Fruit fly (Drosophila melanogaster) whole organism, adult: ENCODE measurements around the gene CG10863.

Experiments
- CG11617 ChIP-seq: fragments of 200-800 bp; sonication (Bioruptor generic); optimal IDR thresholded peaks from 2 replicates; lab custom pipeline; 2017; ENCODE audit warnings: mild to moderate bottlenecking, missing biosample characterization, missing genetic modification reagents, missing genetic modification characterization
- CG12768 ChIP-seq: fragments of 200-800 bp; sonication (Bioruptor generic); optimal IDR thresholded peaks from 2 replicates; lab custom pipeline; 2017; ENCODE audit warnings: missing biosample characterization, missing genetic modification characterization, mild to moderate bottlenecking, moderate library complexity, missing genetic modification reagents
- CG14711 ChIP-seq: fragments of 200-800 bp; sonication (Bioruptor generic); optimal IDR thresholded peaks from 2 replicates; lab custom pipeline; 2018; ENCODE audit warnings: missing biosample characterization, mild to moderate bottlenecking, missing genetic modification characterization, moderate library complexity
- CG1620 ChIP-seq: fragments of 200-800 bp; sonication (Bioruptor generic); optimal IDR thresholded peaks from 2 replicates; lab custom pipeline; 2016; ENCODE audit warnings: missing biosample characterization, missing genetic modification characterization
- CG33017 ChIP-seq: fragments of 200-800 bp; sonication (Bioruptor generic); optimal IDR thresholded peaks from 2 replicates; lab custom pipeline; 2018; ENCODE audit warnings: missing biosample characterization, mild to moderate bottlenecking, missing genetic modification characterization, moderate library complexity
- CG5204 ChIP-seq: fragments of 200-800 bp; sonication (Bioruptor generic); optimal IDR thresholded peaks from 2 replicates; lab custom pipeline; 2016; ENCODE audit warnings: missing biosample characterization, missing genetic modification characterization
- CG7045 ChIP-seq: fragments of 200-800 bp; sonication (Bioruptor generic); optimal IDR thresholded peaks from 2 replicates; lab custom pipeline; 2017; ENCODE audit warnings: missing biosample characterization, mild to moderate bottlenecking, missing genetic modification characterization
- CG7101 ChIP-seq: fragments of 200-800 bp; sonication (Bioruptor generic); optimal IDR thresholded peaks from 2 replicates; lab custom pipeline; 2018; ENCODE audit warnings: missing biosample characterization, mild to moderate bottlenecking, missing genetic modification characterization, moderate library complexity
- Clk ChIP-seq: fragments of 200-800 bp; sonication (Bioruptor generic); optimal IDR thresholded peaks from 2 replicates; lab custom pipeline; 2017; ENCODE audit warnings: missing biosample characterization, missing genetic modification characterization
- Crg-1 ChIP-seq: fragments of 200-800 bp; sonication (Bioruptor generic); optimal IDR thresholded peaks from 2 replicates; lab custom pipeline; 2016; ENCODE audit warnings: missing biosample characterization, missing genetic modification characterization
- Hr96 ChIP-seq: fragments of 200-800 bp; sonication (Bioruptor generic); optimal IDR thresholded peaks from 2 replicates; lab custom pipeline; 2016; ENCODE audit warnings: missing biosample characterization, missing genetic modification characterization
- Mnt ChIP-seq: fragments of 200-800 bp; sonication (Bioruptor generic); optimal IDR thresholded peaks from 2 replicates; lab custom pipeline; 2016; ENCODE audit warnings: missing biosample characterization, mild to moderate bottlenecking, missing genetic modification characterization
- bab1 ChIP-seq: fragments of 200-800 bp; sonication (Bioruptor generic); optimal IDR thresholded peaks from 3 replicates; lab custom pipeline; 2019; ENCODE audit warnings: missing biosample characterization, mild to moderate bottlenecking, missing genetic modification characterization, moderate library complexity
- cic ChIP-seq: fragments of 200-800 bp; sonication (Bioruptor generic); optimal IDR thresholded peaks from 2 replicates; lab custom pipeline; 2017; ENCODE audit warnings: missing biosample characterization, mild to moderate bottlenecking, missing genetic modification characterization, moderate library complexity
- cnc ChIP-seq, 2 experiments: fragments of >200 bp; optimal IDR thresholded peaks; 2 replicates each; lab custom pipeline; 2017
- kay ChIP-seq: fragments of 200-800 bp; sonication (Bioruptor generic); peaks from one replicate; lab custom pipeline; 2016; ENCODE audit warnings: missing biosample characterization, missing genetic modification characterization, borderline replicate concordance
- ovo ChIP-seq: fragments of 200-800 bp; sonication (Bioruptor generic); optimal IDR thresholded peaks from 2 replicates; lab custom pipeline; 2016; ENCODE audit warnings: missing biosample characterization, missing genetic modification characterization
- pad ChIP-seq: fragments of 200-800 bp; sonication (Bioruptor generic); optimal IDR thresholded peaks from 3 replicates; lab custom pipeline; 2017; ENCODE audit warnings: missing biosample characterization, missing genetic modification characterization, mild to moderate bottlenecking, moderate library complexity, missing genetic modification reagents
- tj ChIP-seq: fragments of 200-800 bp; sonication (Bioruptor generic); optimal IDR thresholded peaks from 3 replicates; lab custom pipeline; 2017; ENCODE audit warnings: missing biosample characterization, mild to moderate bottlenecking, missing genetic modification characterization, moderate library complexity
- toe ChIP-seq: fragments of 200-800 bp; sonication (Bioruptor generic); optimal IDR thresholded peaks from 2 replicates; lab custom pipeline; 2016; ENCODE audit warnings: missing biosample characterization, missing genetic modification characterization

Gene CG10863

DNA sequence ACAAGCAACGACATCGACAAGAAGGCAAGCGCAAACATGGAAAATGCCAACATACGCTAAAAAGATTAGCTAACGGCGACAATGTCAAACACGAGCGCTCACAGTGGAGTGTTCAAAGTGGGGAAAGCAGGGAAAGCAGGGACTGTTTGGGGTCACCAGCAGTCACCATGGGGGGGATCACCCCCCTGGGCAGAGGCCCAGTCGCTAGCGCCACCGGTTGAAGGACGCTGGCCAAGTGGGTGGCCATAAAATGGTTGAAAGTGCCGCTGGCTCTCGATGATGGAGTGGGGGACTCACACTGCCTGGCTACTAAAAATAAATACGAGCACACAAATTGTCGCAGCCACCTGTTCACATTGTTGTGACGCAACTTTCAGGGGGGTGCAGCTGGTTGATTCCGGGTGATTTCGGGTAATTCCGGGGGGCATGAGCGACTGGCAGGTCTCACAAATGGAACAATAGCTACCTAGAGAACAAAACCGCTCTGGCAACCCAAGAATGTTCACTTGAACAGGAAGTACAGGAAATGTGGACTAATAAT is 18.7 kb upstream of the CG10863 start:
- TF ChIP-seq ovo (GFP tag; lab: Kevin White, UChicago) = no peak
- no peak for TF ChIP-seq Clk (GFP tag; lab: Kevin White, UChicago)
- no peak for TF ChIP-seq CG33017 (tag; lab: Kevin White, UChicago)
- TF ChIP-seq CG7101 (tag; lab: Kevin White, UChicago) = no peak
- no peak for TF ChIP-seq CG1620 (GFP tag; lab: Kevin White, UChicago)
- TF ChIP-seq Mnt (GFP tag; lab: Kevin White, UChicago) = no peak
- no peak for TF ChIP-seq toe (GFP tag; lab: Kevin White, UChicago)
- no peak for TF ChIP-seq CG11617 (GFP tag; lab: Kevin White, UChicago)
- TF ChIP-seq kay = no peak
- no peak for TF ChIP-seq CG5204 (GFP tag; lab: Kevin White, UChicago)

dm6 chr3L:3952468-3952867 is 10.2 kb upstream of the CG10863 start, which contains the start of gene CG14984:
CG14984 (minus strand) TSS chr3L:3952550.
- TF ChIP-seq ovo (GFP tag; lab: Kevin White, UChicago) (no peak), CG7045 (GFP tag; lab: Kevin White, UChicago) (peak; percentile 13)

DNA sequence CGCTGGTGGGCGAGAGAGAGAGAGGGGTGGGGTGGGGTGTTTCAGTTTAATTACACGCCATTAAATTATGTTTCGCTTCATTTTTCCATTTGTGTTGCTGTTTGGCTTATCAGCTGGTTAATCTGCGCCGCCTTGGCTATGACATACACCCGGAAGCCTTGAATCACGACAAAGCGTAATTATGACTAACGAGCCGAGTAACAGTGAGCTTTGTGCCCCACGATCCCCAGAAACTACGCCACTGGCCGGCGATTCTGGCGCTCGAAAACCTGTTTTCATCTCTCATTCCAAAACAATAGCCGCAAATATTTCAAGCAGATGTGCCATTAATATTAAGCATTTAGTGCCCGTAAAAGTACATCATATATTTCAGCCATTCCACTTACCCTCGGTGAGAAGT is 9.6 kb upstream of the CG10863 start:
- no peak for TF ChIP-seq CG1620 (GFP tag; lab: Kevin White, UChicago)
- TF ChIP-seq bab1 (GFP tag; lab: Kevin White, UChicago) = no peak
- TF ChIP-seq CG5204 (GFP tag; lab: Kevin White, UChicago) = no peak
- TF ChIP-seq ovo (GFP tag; lab: Kevin White, UChicago) = no peak
- TF ChIP-seq Crg-1 (GFP tag; lab: Kevin White, UChicago) = no peak
- no peak for TF ChIP-seq CG11617 (GFP tag; lab: Kevin White, UChicago)
- TF ChIP-seq pad (GFP tag; lab: Kevin White, UChicago) = no peak

DNA sequence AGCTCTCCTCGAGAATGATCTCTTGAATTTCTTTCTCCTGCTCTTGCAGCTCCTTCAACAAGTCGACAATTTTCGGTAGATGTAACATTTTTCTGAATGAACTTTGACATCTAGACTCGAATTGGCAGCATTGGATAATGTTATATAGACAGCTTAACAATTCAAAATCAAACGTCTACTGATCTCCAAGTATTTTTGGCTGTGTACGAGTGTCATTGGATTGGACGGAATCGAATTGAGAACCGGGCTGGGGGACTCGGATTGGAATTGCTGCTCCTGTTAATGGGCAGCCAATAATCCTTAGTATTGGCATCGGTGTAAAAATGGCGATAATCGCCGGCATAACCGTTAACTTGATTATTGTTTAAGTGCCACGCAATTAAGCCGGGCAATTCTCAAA is 6.9 kb upstream of the CG10863 start, which contains the start of gene CG14983:
Gene CG14983 (minus strand): TSS at position 101 of the 400 bp plus-strand sequence.
- no peak for TF ChIP-seq ovo (GFP tag; lab: Kevin White, UChicago)
- TF ChIP-seq cnc (optimal IDR thresholded peaks at IDR 0.05; lab: Kevin White, UChicago) = no peak
- TF ChIP-seq Hr96 (GFP tag; lab: Kevin White, UChicago) = no peak
- no peak for TF ChIP-seq Clk (GFP tag; lab: Kevin White, UChicago)
- TF ChIP-seq CG11617 (GFP tag; lab: Kevin White, UChicago) = no peak
- no peak for TF ChIP-seq toe (GFP tag; lab: Kevin White, UChicago)
- no peak for TF ChIP-seq cic (GFP tag; lab: Kevin White, UChicago)
- TF ChIP-seq bab1 (GFP tag; lab: Kevin White, UChicago) = no peak
- no peak for TF ChIP-seq CG5204 (GFP tag; lab: Kevin White, UChicago)
- no peak for TF ChIP-seq CG7045 (GFP tag; lab: Kevin White, UChicago)
- no peak for TF ChIP-seq CG1620 (GFP tag; lab: Kevin White, UChicago)
- no peak for TF ChIP-seq kay
- TF ChIP-seq Mnt (GFP tag; lab: Kevin White, UChicago) = no peak
- no peak for TF ChIP-seq tj (GFP tag; lab: Kevin White, UChicago)
- no peak for TF ChIP-seq CG33017 (tag; lab: Kevin White, UChicago)

DNA sequence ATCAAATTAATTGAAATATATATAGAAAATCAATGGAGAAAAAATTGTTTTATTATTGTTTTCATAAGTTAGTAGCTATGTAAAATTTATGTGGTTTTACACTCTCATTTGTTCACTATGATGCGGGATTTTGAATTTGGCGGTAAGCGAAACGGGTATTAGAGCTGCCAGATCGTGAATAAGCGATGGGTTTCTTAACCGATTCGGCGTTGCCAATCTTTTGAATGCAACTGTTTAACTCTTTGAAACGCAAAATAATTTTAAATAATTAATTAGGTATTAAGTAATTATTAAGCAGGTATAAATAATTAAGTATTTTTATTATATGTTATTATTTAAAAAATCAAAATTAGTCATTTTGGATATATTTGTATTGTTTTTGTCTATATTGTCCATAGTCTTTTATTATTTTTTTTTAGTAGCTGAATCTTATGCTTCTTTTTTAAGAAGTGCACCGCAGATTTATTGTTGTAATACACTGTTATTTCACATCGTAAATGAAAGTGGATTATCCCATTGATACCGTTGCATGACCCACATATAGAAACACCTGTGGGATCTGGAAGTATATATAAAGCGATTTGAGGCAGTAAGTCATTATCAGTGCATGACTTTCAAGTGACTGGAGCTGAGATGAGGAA is 5.2 kb upstream of the CG10863 start, which contains the start of gene CG10853:
Gene CG10853 (plus strand): TSS at position 591 of the 641 bp plus-strand sequence.
- TF ChIP-seq CG7045 (GFP tag; lab: Kevin White, UChicago) = no peak
- TF ChIP-seq CG33017 (tag; lab: Kevin White, UChicago) = no peak
- no peak for TF ChIP-seq CG11617 (GFP tag; lab: Kevin White, UChicago)
- TF ChIP-seq tj (GFP tag; lab: Kevin White, UChicago) = no peak

dm6 chr3L:3940075-3940819 is 2.0 kb downstream of the CG10863 start, which contains the start of gene CG12766:
CG12766 (minus strand) TSS chr3L:3940125.
- TF ChIP-seq tj (GFP tag; lab: Kevin White, UChicago) = peak; percentile 7
- TF ChIP-seq CG7101 (tag; lab: Kevin White, UChicago) = peak; percentile 86
- peak; percentile 70 for TF ChIP-seq CG11617 (GFP tag; lab: Kevin White, UChicago)
- TF ChIP-seq ovo (GFP tag; lab: Kevin White, UChicago) = no peak
- no peak for TF ChIP-seq toe (GFP tag; lab: Kevin White, UChicago)
- TF ChIP-seq CG5204 (GFP tag; lab: Kevin White, UChicago) = no peak
- peak; percentile 53 for TF ChIP-seq CG7045 (GFP tag; lab: Kevin White, UChicago)
- peak; percentile 10 for TF ChIP-seq pad (GFP tag; lab: Kevin White, UChicago)
- peak; percentile 97 for TF ChIP-seq kay
- TF ChIP-seq CG33017 (tag; lab: Kevin White, UChicago) = peak; percentile 78
- TF ChIP-seq Hr96 (GFP tag; lab: Kevin White, UChicago) = no peak
- no peak for TF ChIP-seq Crg-1 (GFP tag; lab: Kevin White, UChicago)
- TF ChIP-seq Mnt (GFP tag; lab: Kevin White, UChicago) = peak; percentile 56
- peak; percentile 24 for TF ChIP-seq bab1 (GFP tag; lab: Kevin White, UChicago)
- TF ChIP-seq cic (GFP tag; lab: Kevin White, UChicago) = peak; percentile 86
- TF ChIP-seq CG14711 = peak; percentile 77
- peak; percentile 67 for TF ChIP-seq CG12768
- no peak for TF ChIP-seq Clk (GFP tag; lab: Kevin White, UChicago)
- no peak for TF ChIP-seq CG1620 (GFP tag; lab: Kevin White, UChicago)
